Worm (Caenorhabditis elegans) whole organism, L2 larva: ENCODE results near the gene cpr-9.

Source experiments
- R02D3.7 ChIP-seq: fragments of 150-350 bp; optimal IDR thresholded peaks from 2 replicates; lab custom pipeline; 2014; ENCODE audit warnings: missing biosample characterization, missing genetic modification characterization
- elt-3 ChIP-seq: sonication (generic microtip); optimal IDR thresholded peaks from 2 replicates; lab custom pipeline; 2017; ENCODE audit warnings: missing biosample characterization, missing genetic modification characterization
- lin-13 ChIP-seq: fragments of 150-350 bp; optimal IDR thresholded peaks from 2 replicates; lab custom pipeline; 2014; ENCODE audit warnings: missing biosample characterization, missing genetic modification reagents, missing genetic modification characterization
- lin-39 ChIP-seq: fragments of 150-350 bp; optimal IDR thresholded peaks from 2 replicates; lab custom pipeline; 2014; ENCODE audit warnings: missing biosample characterization, missing genetic modification reagents, missing genetic modification characterization
- nhr-21 ChIP-seq: fragments of 150-350 bp; optimal IDR thresholded peaks from 2 replicates; lab custom pipeline; 2014; ENCODE audit warnings: missing biosample characterization, missing genetic modification characterization
- nhr-237 ChIP-seq: fragments of 150-350 bp; optimal IDR thresholded peaks from 2 replicates; lab custom pipeline; 2014; ENCODE audit warnings: missing biosample characterization, missing genetic modification characterization
- snpc-4 ChIP-seq: fragments of 150-350 bp; optimal IDR thresholded peaks from 2 replicates; lab custom pipeline; 2014; ENCODE audit warnings: missing biosample characterization, missing genetic modification characterization
- unc-62 ChIP-seq: fragments of 150-350 bp; optimal IDR thresholded peaks from 2 replicates; lab custom pipeline; 2014; ENCODE audit warnings: missing biosample characterization, missing genetic modification reagents, missing genetic modification characterization
- ztf-1 ChIP-seq: fragments of 200-800 bp; sonication (Bioruptor generic); conservative IDR thresholded peaks from 2 replicates; pipeline ENCODE4 v1.3.6; 2022; ENCODE audit warnings: missing genetic modification characterization, missing compliant biosample characterization

- TF ChIP-seq nhr-237 (tag; lab: Kevin White, UChicago) (no peak), lin-39 (tag; lab: Kevin White, UChicago) (no peak), nhr-21 (tag; lab: Kevin White, UChicago) (no peak), snpc-4 (tag; lab: Kevin White, UChicago) (no peak), lin-13 (GFP tag; lab: Kevin White, UChicago) (no peak), elt-3 (tag; lab: Kevin White, UChicago) (no peak), R02D3.7 (tag; lab: Kevin White, UChicago) (no peak), unc-62 (no peak), ztf-1 (GFP tag; lab: Robert Waterston, UW) (no peak)
Measured at ce11 chrV:11958343-11959291, 44.2 kb upstream of the cpr-9 start, which contains the start of gene F58H1.5.
